Worm (Caenorhabditis elegans) whole organism, L4 larva: ENCODE data around the gene str-206.

Experiments used
- F37D6.2 ChIP-seq: sonication (generic microtip); optimal IDR thresholded peaks from 2 replicates; lab custom pipeline; 2016; ENCODE audit warnings: mild to moderate bottlenecking, missing genetic modification characterization, missing compliant biosample characterization
- T20F7.1 ChIP-seq: fragments of 200-800 bp; sonication (Bioruptor generic); optimal IDR thresholded peaks from 2 replicates; lab custom pipeline; 2018; ENCODE audit warnings: mild to moderate bottlenecking, missing genetic modification characterization, missing compliant biosample characterization
- T26A8.4 ChIP-seq: fragments of 200-800 bp; sonication (Bioruptor generic); IDR thresholded peaks from 2 replicates; pipeline ENCODE4 v1.3.6; 2022; ENCODE audit warnings: missing genetic modification characterization, missing compliant biosample characterization
- Y105C5A.15 ChIP-seq: fragments of 200-800 bp; sonication (Bioruptor generic); IDR thresholded peaks from 2 replicates; pipeline ENCODE4 v1.3.6; 2022; ENCODE audit warnings: missing genetic modification characterization, missing compliant biosample characterization
- ZK546.5 ChIP-seq, 2 experiments: sonication (generic microtip); optimal IDR thresholded peaks; 2 replicates each; lab custom pipeline; 2017; ENCODE audit warnings: missing biosample characterization in 2 of 2, missing genetic modification characterization in 2 of 2
- ama-1 ChIP-seq: fragments of 150-350 bp; optimal IDR thresholded peaks from 2 replicates; lab custom pipeline; 2014; ENCODE audit warnings: inconsistent platforms, mixed read lengths
- ceh-20 ChIP-seq: fragments of 200-800 bp; sonication (Bioruptor generic); IDR thresholded peaks from 2 replicates; pipeline ENCODE4 v1.3.6; 2022; ENCODE audit warnings: missing genetic modification reagents, missing genetic modification characterization, missing compliant biosample characterization
- ceh-44 ChIP-seq: fragments of 200-800 bp; sonication (Bioruptor generic); IDR thresholded peaks from 2 replicates; pipeline ENCODE4 v1.3.6; 2022; ENCODE audit warnings: missing genetic modification reagents, missing genetic modification characterization, missing compliant biosample characterization
- ceh-62 ChIP-seq: sonication (generic microtip); optimal IDR thresholded peaks from 2 replicates; lab custom pipeline; 2017; ENCODE audit warnings: missing biosample characterization, missing genetic modification characterization
- ces-1 ChIP-seq: fragments of 150-350 bp; sonication (generic microtip); optimal IDR thresholded peaks from 4 replicates; lab custom pipeline; 2014; ENCODE audit warnings: missing biosample characterization, missing genetic modification reagents, missing genetic modification characterization
- cey-2 ChIP-seq: sonication (generic microtip); optimal IDR thresholded peaks from 3 replicates; lab custom pipeline; 2017; ENCODE audit warnings: missing genetic modification characterization, mild to moderate bottlenecking, missing compliant biosample characterization, antibody characterized with exemption, borderline replicate concordance; ENCODE audit not compliant: insufficient read depth
- daf-16 ChIP-seq, 3 experiments: sonication (generic microtip); optimal IDR thresholded peaks; 2 replicates each; lab custom pipeline; 2016 to 2017; ENCODE audit warnings: missing genetic modification characterization in 3 of 3, missing genetic modification reagents in 3 of 3, mild to moderate bottlenecking in 2 of 3, missing compliant biosample characterization in 2 of 3, missing biosample characterization in 1 of 3, moderate library complexity in 1 of 3
- daf-8 ChIP-seq: fragments of 200-800 bp; sonication (Bioruptor generic); IDR thresholded peaks from 2 replicates; pipeline ENCODE4 v1.3.6; 2022; ENCODE audit warnings: missing genetic modification characterization, missing compliant biosample characterization
- dmd-6 ChIP-seq: fragments of 200-800 bp; sonication (Bioruptor generic); IDR thresholded peaks from 2 replicates; pipeline ENCODE4 v1.3.6; 2022; ENCODE audit warnings: missing genetic modification reagents, missing genetic modification characterization, missing compliant biosample characterization
- dmd-9 ChIP-seq: fragments of 200-800 bp; sonication (Bioruptor generic); IDR thresholded peaks from 2 replicates; pipeline ENCODE4 v1.3.6; 2022; ENCODE audit warnings: missing genetic modification reagents, missing genetic modification characterization, missing compliant biosample characterization
- dpl-1 ChIP-seq: fragments of 150-350 bp; optimal IDR thresholded peaks from 2 replicates; lab custom pipeline; 2014; ENCODE audit warnings: missing biosample characterization, missing genetic modification reagents, missing genetic modification characterization
- dve-1 ChIP-seq: sonication (generic microtip); optimal IDR thresholded peaks from 2 replicates; lab custom pipeline; 2017; ENCODE audit warnings: antibody characterized with exemption, mild to moderate bottlenecking, missing genetic modification characterization, missing compliant biosample characterization; ENCODE audit not compliant: insufficient read depth
- egl-27 ChIP-seq: sonication (generic microtip); optimal IDR thresholded peaks from 3 replicates; lab custom pipeline; 2017; ENCODE audit warnings: missing biosample characterization, missing genetic modification reagents, missing genetic modification characterization
- egl-43 ChIP-seq: fragments of 200-800 bp; sonication (Bioruptor generic); IDR thresholded peaks from 2 replicates; pipeline ENCODE4 v1.3.6; 2022; ENCODE audit warnings: missing genetic modification reagents, missing genetic modification characterization, missing compliant biosample characterization
- fkh-10 ChIP-seq: fragments of 150-350 bp; optimal IDR thresholded peaks from 2 replicates; lab custom pipeline; 2014; ENCODE audit warnings: missing biosample characterization, missing genetic modification reagents, missing genetic modification characterization
- fos-1 ChIP-seq: fragments of 150-350 bp; optimal IDR thresholded peaks from 2 replicates; lab custom pipeline; 2014; ENCODE audit warnings: missing biosample characterization, missing genetic modification characterization
- gei-8 ChIP-seq: fragments of 200-800 bp; sonication (Bioruptor generic); optimal IDR thresholded peaks from 2 replicates; lab custom pipeline; 2018; ENCODE audit warnings: mild to moderate bottlenecking, missing genetic modification characterization, missing compliant biosample characterization
- hif-1 ChIP-seq, 2 experiments: sonication (generic microtip); optimal IDR thresholded peaks; 2 replicates each; lab custom pipeline; 2016 to 2017; ENCODE audit warnings: missing compliant biosample characterization in 2 of 2, missing genetic modification characterization in 2 of 2, missing genetic modification reagents in 2 of 2, missing genotype in 2 of 2, mild to moderate bottlenecking in 1 of 2
- hlh-11 ChIP-seq: fragments of 200-800 bp; sonication (Bioruptor generic); optimal IDR thresholded peaks from 2 replicates; lab custom pipeline; 2018; ENCODE audit warnings: mild to moderate bottlenecking, missing genetic modification characterization, missing compliant biosample characterization
- hlh-30 ChIP-seq: sonication (generic microtip); optimal IDR thresholded peaks from 2 replicates; lab custom pipeline; 2017; ENCODE audit warnings: antibody characterized with exemption, mild to moderate bottlenecking, missing genetic modification characterization, missing compliant biosample characterization; ENCODE audit not compliant: insufficient read depth
- lin-1 ChIP-seq: fragments of 200-800 bp; sonication (Bioruptor generic); IDR thresholded peaks from 2 replicates; pipeline ENCODE4 v1.3.6; 2022; ENCODE audit warnings: missing genetic modification reagents, missing genetic modification characterization, missing compliant biosample characterization
- lin-38 ChIP-seq: fragments of 200-800 bp; sonication (Bioruptor generic); IDR thresholded peaks from 2 replicates; pipeline ENCODE4 v1.3.6; 2022; ENCODE audit warnings: missing genetic modification reagents, missing genetic modification characterization, missing compliant biosample characterization
- madf-9 ChIP-seq: fragments of 200-800 bp; sonication (Bioruptor generic); conservative IDR thresholded peaks from 2 replicates; pipeline ENCODE4 v1.3.6; 2022; ENCODE audit warnings: missing genetic modification reagents, missing genetic modification characterization, missing compliant biosample characterization
- mdl-1 ChIP-seq, 2 experiments: fragments of 150-350 bp in 1 of 2; sonication (generic microtip) in 1 of 2; optimal IDR thresholded peaks; 2 replicates each; lab custom pipeline; 2014 to 2017; ENCODE audit warnings: missing biosample characterization in 2 of 2, missing genetic modification characterization in 2 of 2
- nhr-111 ChIP-seq: fragments of 200-800 bp; sonication (Bioruptor generic); optimal IDR thresholded peaks from 2 replicates; lab custom pipeline; 2018; ENCODE audit warnings: mild to moderate bottlenecking, missing genetic modification characterization, missing compliant biosample characterization
- nhr-28 ChIP-seq: fragments of 150-350 bp; optimal IDR thresholded peaks from 2 replicates; lab custom pipeline; 2014; ENCODE audit warnings: missing biosample characterization, missing genetic modification characterization
- nhr-41 ChIP-seq: fragments of 200-800 bp; sonication (Bioruptor generic); IDR thresholded peaks from 2 replicates; pipeline ENCODE4 v1.3.6; 2022; ENCODE audit warnings: missing genetic modification reagents, missing genetic modification characterization, missing compliant biosample characterization
- nhr-48 ChIP-seq: sonication (generic microtip); optimal IDR thresholded peaks from 2 replicates; lab custom pipeline; 2016; ENCODE audit warnings: mild to moderate bottlenecking, missing genetic modification characterization, missing compliant biosample characterization
- nhr-76 ChIP-seq: fragments of 150-350 bp; optimal IDR thresholded peaks from 2 replicates; lab custom pipeline; 2014; ENCODE audit warnings: missing biosample characterization, missing genetic modification characterization
- php-3 ChIP-seq: fragments of 200-800 bp; sonication (Bioruptor generic); IDR thresholded peaks from 2 replicates; pipeline ENCODE4 v1.3.6; 2022; ENCODE audit warnings: missing genetic modification reagents, missing genetic modification characterization, missing compliant biosample characterization
- pqm-1 ChIP-seq: sonication (generic microtip); optimal IDR thresholded peaks from 2 replicates; lab custom pipeline; 2017; ENCODE audit warnings: missing biosample characterization, missing genetic modification characterization
- rbr-2 ChIP-seq: sonication (generic microtip); optimal IDR thresholded peaks from 2 replicates; lab custom pipeline; 2016; ENCODE audit warnings: missing genotype, missing genetic modification characterization, missing compliant biosample characterization
- set-16 ChIP-seq: fragments of 200-800 bp; sonication (Bioruptor generic); IDR thresholded peaks from 2 replicates; pipeline ENCODE4 v1.3.6; 2022; ENCODE audit warnings: missing genetic modification reagents, missing genetic modification characterization, missing compliant biosample characterization
- snpc-1.2 ChIP-seq: fragments of 200-800 bp; sonication (Bioruptor generic); IDR thresholded peaks from 2 replicates; pipeline ENCODE4 v1.3.6; 2022; ENCODE audit warnings: missing genetic modification reagents, missing genetic modification characterization, missing compliant biosample characterization
- tra-1 ChIP-seq: fragments of 200-800 bp; sonication (Bioruptor generic); IDR thresholded peaks from 2 replicates; pipeline ENCODE4 v1.3.6; 2022; ENCODE audit warnings: missing genetic modification reagents, missing genetic modification characterization, missing compliant biosample characterization
- unc-130 ChIP-seq: sonication (generic microtip); optimal IDR thresholded peaks from 2 replicates; lab custom pipeline; 2016; ENCODE audit warnings: missing genetic modification reagents, missing genetic modification characterization, missing compliant biosample characterization
- vab-7 ChIP-seq: fragments of 200-800 bp; sonication (Bioruptor generic); IDR thresholded peaks from 2 replicates; pipeline ENCODE4 v1.3.6; 2022; ENCODE audit warnings: missing genetic modification reagents, missing genetic modification characterization, missing compliant biosample characterization
- zag-1 ChIP-seq: fragments of 150-350 bp; optimal IDR thresholded peaks from 2 replicates; lab custom pipeline; 2014; ENCODE audit warnings: missing biosample characterization, missing genetic modification characterization
- zip-11 ChIP-seq: fragments of 200-800 bp; sonication (Bioruptor generic); IDR thresholded peaks from 2 replicates; pipeline ENCODE4 v1.3.6; 2022; ENCODE audit warnings: missing genetic modification characterization, missing compliant biosample characterization
- ztf-11 ChIP-seq: fragments of 150-350 bp; optimal IDR thresholded peaks from 2 replicates; lab custom pipeline; 2014; ENCODE audit warnings: missing biosample characterization, missing genetic modification characterization

Gene str-206

DNA sequence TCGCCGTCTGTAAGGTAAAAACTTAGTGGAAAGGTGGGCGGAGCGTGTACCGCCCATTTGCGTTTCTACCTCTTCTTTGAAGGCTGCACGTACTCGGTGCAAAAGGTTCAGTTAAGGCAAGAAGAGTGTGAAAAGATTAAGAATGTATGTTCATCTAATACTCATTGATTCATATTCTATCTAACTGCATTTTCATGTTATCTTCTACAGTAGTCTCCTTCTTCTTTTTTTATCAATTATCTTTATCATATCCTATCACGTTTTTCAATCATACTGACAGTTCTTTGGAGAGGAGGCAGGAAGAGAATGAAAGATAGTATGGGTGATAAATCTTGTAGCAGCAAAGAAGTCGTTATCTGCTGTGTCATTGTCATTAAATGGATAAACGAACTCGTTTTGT, 29.5 kb downstream of the str-206 start (continued):
- no peak for TF ChIP-seq nhr-76 (tag; lab: Kevin White, UChicago)
- no peak for TF ChIP-seq egl-27 (tag; lab: Kevin White, UChicago)
- TF ChIP-seq unc-130 (GFP tag; lab: Kevin White, UChicago) = no peak
- TF ChIP-seq php-3 (GFP tag; lab: Robert Waterston, UW) = peak; percentile 63; the same call in 1 of the 2 replicates
- TF ChIP-seq ama-1 (lab: Kevin White, UChicago) = no peak
- no peak for TF ChIP-seq nhr-41 (GFP tag; lab: Robert Waterston, UW)
- TF ChIP-seq snpc-1.2 = no peak
- no peak for TF ChIP-seq vab-7 (GFP tag; lab: Robert Waterston, UW)
- TF ChIP-seq fos-1 (tag; lab: Kevin White, UChicago) = no peak
- TF ChIP-seq pqm-1 = no peak
- TF ChIP-seq lin-38 (GFP tag; lab: Robert Waterston, UW) = no peak
- TF ChIP-seq dmd-9 (GFP tag; lab: Robert Waterston, UW) = no peak
- TF ChIP-seq hlh-30 (tag; lab: Kevin White, UChicago) = peak; percentile 67
- peak; percentile 86 to 97 for TF ChIP-seq hif-1 (tag; optimal IDR thresholded peaks at IDR 0.05; lab: Kevin White, UChicago)
- TF ChIP-seq zip-11 (GFP tag; lab: Robert Waterston, UW) = no peak
- no peak for TF ChIP-seq dpl-1
- peak; percentile 76 for TF ChIP-seq gei-8
- TF ChIP-seq nhr-111 (GFP tag; lab: Kevin White, UChicago) = no peak
- no peak for TF ChIP-seq egl-43
- TF ChIP-seq zag-1 (tag; lab: Kevin White, UChicago) = no peak
- peak; percentile 41; the same call in 1 of the 2 replicates for TF ChIP-seq tra-1 (GFP tag; lab: Robert Waterston, UW)
- peak; percentile 97 for TF ChIP-seq dmd-6
- TF ChIP-seq lin-1 (GFP tag; lab: Robert Waterston, UW) = no peak
- no peak for TF ChIP-seq ztf-11
- TF ChIP-seq mdl-1 (tag; optimal IDR thresholded peaks at IDR 0.05; lab: Kevin White, UChicago) = peak; percentile 31 to 86
- TF ChIP-seq madf-9 (GFP tag; lab: Robert Waterston, UW) = no peak
- TF ChIP-seq ZK546.5 (tag; optimal IDR thresholded peaks at IDR 0.05; lab: Kevin White, UChicago) = no peak
- no peak for TF ChIP-seq fkh-10 (GFP tag; lab: Kevin White, UChicago)
- TF ChIP-seq ceh-62 = no peak
- TF ChIP-seq T20F7.1 (GFP tag; lab: Kevin White, UChicago) = no peak
- TF ChIP-seq ces-1 (GFP tag; lab: Kevin White, UChicago) = no peak
- no peak for TF ChIP-seq Y105C5A.15 (GFP tag; lab: Robert Waterston, UW)
- no peak for TF ChIP-seq daf-8 (GFP tag; lab: Robert Waterston, UW)
- no peak for TF ChIP-seq set-16
- peak; percentile 71 for TF ChIP-seq ceh-20 (GFP tag; lab: Robert Waterston, UW)
- TF ChIP-seq nhr-48 = peak; percentile 99

DNA sequence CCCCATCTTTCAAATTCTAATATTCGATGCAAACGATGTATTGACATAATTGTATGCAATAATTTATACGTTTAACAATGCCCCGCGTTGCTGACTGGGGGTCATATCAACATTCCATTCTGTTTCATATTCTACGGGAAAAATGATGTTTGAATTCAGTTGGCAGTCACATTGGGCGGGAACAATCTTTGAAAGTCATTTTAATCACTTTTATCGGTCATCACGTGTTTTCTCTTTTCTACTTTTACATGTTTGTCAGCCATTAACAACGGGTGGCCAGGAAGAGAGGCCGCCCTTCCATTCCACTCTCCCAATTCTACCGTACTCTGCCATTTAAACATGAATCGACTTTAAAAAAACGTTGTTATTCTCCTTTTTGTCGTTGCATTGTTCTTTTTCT, 30.8 kb downstream of the str-206 start:
- TF ChIP-seq nhr-76 (tag; lab: Kevin White, UChicago) (no peak), rbr-2 (tag; lab: Kevin White, UChicago) (no peak), nhr-111 (GFP tag; lab: Kevin White, UChicago) (no peak), daf-16 (GFP tag; optimal IDR thresholded peaks at IDR 0.05; lab: Kevin White, UChicago) (no peak), daf-16 (tag; optimal IDR thresholded peaks at IDR 0.05; lab: Kevin White, UChicago) (peak; percentile 53), ama-1 (lab: Kevin White, UChicago) (no peak), mdl-1 (tag; optimal IDR thresholded peaks at IDR 0.05; lab: Kevin White, UChicago) (peak in 1 of 2 experiments; percentile 16), dmd-6 (peak; percentile 19; the same call in 1 of the 2 replicates), T26A8.4 (GFP tag; lab: Robert Waterston, UW) (no peak), nhr-48 (peak; percentile 8), nhr-28 (tag; lab: Kevin White, UChicago) (peak; percentile 50), dve-1 (peak; percentile 10), ceh-44 (no peak), F37D6.2 (no peak), hlh-30 (tag; lab: Kevin White, UChicago) (peak; percentile 64), ceh-20 (GFP tag; lab: Robert Waterston, UW) (no peak), hlh-11 (tag; lab: Kevin White, UChicago) (peak; percentile 42), cey-2 (tag; lab: Kevin White, UChicago) (no peak)
- TF ChIP-seq, all 104 proteins: peak for 8
